Worm (Caenorhabditis elegans): Measurements from ENCODE around the gene C34D4.3.

- TF ChIP-seq flt-1 (GFP tag; IDR thresholded peaks at IDR 0.05) (no peak), klf-2 (GFP tag; conservative IDR thresholded peaks at IDR 0.05) (no peak), tab-1 (GFP tag; IDR thresholded peaks at IDR 0.05) (no peak), med-1 (GFP tag; optimal IDR thresholded peaks at IDR 0.05; ENCODE audit: insufficient read depth) (no peak), ref-1 (GFP tag; conservative IDR thresholded peaks at IDR 0.05) (no peak), ztf-29 (GFP tag; IDR thresholded peaks at IDR 0.05) (no peak), ztf-23 (GFP tag; IDR thresholded peaks at IDR 0.05) (no peak), T22C8.4 (GFP tag; IDR thresholded peaks at IDR 0.05) (no peak)
These were observed 14.7 kb downstream of the C34D4.3 start, which contains the start of gene skr-16 for ce11 chrIV:7167983-7168760.
